Fruit fly (Drosophila melanogaster) whole organism, embryonic: Measurements from ENCODE around the gene Rh4.

Source experiments
- Bdp1 ChIP-seq: fragments of 200-800 bp; sonication (Bioruptor generic); optimal IDR thresholded peaks from 3 replicates; lab custom pipeline; 2016; ENCODE audit warnings: missing biosample characterization, missing genetic modification characterization
- CG10147 ChIP-seq: fragments of 200-800 bp; sonication (Bioruptor generic); optimal IDR thresholded peaks from 2 replicates; lab custom pipeline; 2019; ENCODE audit warnings: missing biosample characterization, mild to moderate bottlenecking, missing genetic modification characterization, moderate library complexity
- CG10543 ChIP-seq: fragments of 200-800 bp; sonication (Bioruptor generic); optimal IDR thresholded peaks from 3 replicates; lab custom pipeline; 2017; ENCODE audit warnings: missing biosample characterization, mild to moderate bottlenecking, missing genetic modification characterization, moderate library complexity
- CG12219 ChIP-seq: fragments of 200-800 bp; sonication (Bioruptor generic); optimal IDR thresholded peaks from 3 replicates; lab custom pipeline; 2018; ENCODE audit warnings: missing biosample characterization, mild to moderate bottlenecking, missing genetic modification characterization
- CG12299 ChIP-seq: fragments of 200-800 bp; sonication (Bioruptor generic); optimal IDR thresholded peaks from 2 replicates; lab custom pipeline; 2018; ENCODE audit warnings: missing biosample characterization, mild to moderate bottlenecking, missing genetic modification characterization
- CG12659 ChIP-seq: fragments of 200-800 bp; sonication (Bioruptor generic); optimal IDR thresholded peaks from 3 replicates; lab custom pipeline; 2017; ENCODE audit warnings: mild to moderate bottlenecking, missing biosample characterization, missing genetic modification reagents, missing genetic modification characterization
- CG12769 ChIP-seq: fragments of 200-800 bp; sonication (Bioruptor generic); optimal IDR thresholded peaks from 2 replicates; lab custom pipeline; 2019; ENCODE audit warnings: missing biosample characterization, mild to moderate bottlenecking, missing genetic modification characterization, moderate library complexity
- CG13775 ChIP-seq: fragments of 200-800 bp; sonication (Bioruptor generic); optimal IDR thresholded peaks from 3 replicates; lab custom pipeline; 2017; ENCODE audit warnings: missing biosample characterization, mild to moderate bottlenecking, missing genetic modification characterization
- CG15696 ChIP-seq: fragments of 200-800 bp; sonication (Bioruptor generic); optimal IDR thresholded peaks from 2 replicates; lab custom pipeline; 2019; ENCODE audit warnings: missing biosample characterization, mild to moderate bottlenecking, missing genetic modification characterization, moderate library complexity
- CG17328 ChIP-seq: fragments of 200-800 bp; sonication (Bioruptor generic); IDR thresholded peaks from 2 replicates; pipeline ENCODE4 v1.3.6; 2022; ENCODE audit warnings: missing biosample characterization, missing genetic modification characterization
- CG2120 ChIP-seq: fragments of 200-800 bp; sonication (Bioruptor generic); optimal IDR thresholded peaks from 3 replicates; lab custom pipeline; 2016; ENCODE audit warnings: missing biosample characterization, missing genetic modification characterization
- CG2199 ChIP-seq: fragments of 200-800 bp; sonication (Bioruptor generic); IDR thresholded peaks from 3 replicates; pipeline ENCODE4 v1.3.6; 2022; ENCODE audit warnings: missing biosample characterization, missing genetic modification characterization
- CG2889 ChIP-seq: fragments of 200-800 bp; sonication (Bioruptor generic); IDR thresholded peaks from 3 replicates; pipeline ENCODE4 v1.3.6; 2022; ENCODE audit warnings: missing biosample characterization, missing genetic modification characterization
- CG33557 ChIP-seq: fragments of 200-800 bp; sonication (Bioruptor generic); optimal IDR thresholded peaks from 2 replicates; lab custom pipeline; 2019; ENCODE audit warnings: missing biosample characterization, mild to moderate bottlenecking, missing genetic modification characterization, moderate library complexity
- CG4404 ChIP-seq: fragments of 200-800 bp; sonication (Bioruptor generic); IDR thresholded peaks from 2 replicates; pipeline ENCODE4 v1.3.6; 2022; ENCODE audit warnings: missing biosample characterization, missing genetic modification characterization
- CG5245 ChIP-seq: fragments of 200-800 bp; sonication (Bioruptor generic); optimal IDR thresholded peaks from 3 replicates; lab custom pipeline; 2016; ENCODE audit warnings: missing biosample characterization, missing genetic modification characterization
- CG6813 ChIP-seq: fragments of 200-800 bp; sonication (Bioruptor generic); optimal IDR thresholded peaks from 2 replicates; lab custom pipeline; 2017; ENCODE audit warnings: missing biosample characterization, missing genetic modification characterization, mild to moderate bottlenecking, moderate library complexity, missing genetic modification reagents
- CG8478 ChIP-seq: fragments of >200 bp; optimal IDR thresholded peaks from 2 replicates; lab custom pipeline; 2018
- CG9817 ChIP-seq: fragments of 200-800 bp; sonication (Bioruptor generic); optimal IDR thresholded peaks from 2 replicates; lab custom pipeline; 2018; ENCODE audit warnings: missing biosample characterization, mild to moderate bottlenecking, missing genetic modification characterization, moderate library complexity
- Deaf1 ChIP-seq: fragments of 200-800 bp; optimal IDR thresholded peaks from 3 replicates; lab custom pipeline; 2019; ENCODE audit warnings: missing biosample characterization, mild to moderate bottlenecking, missing genetic modification characterization, moderate library complexity
- Dip2 ChIP-seq: fragments of 200-800 bp; sonication (Bioruptor generic); IDR thresholded peaks from 2 replicates; pipeline ENCODE4 v1.3.6; 2022; ENCODE audit warnings: missing biosample characterization, missing genetic modification characterization
- Doc3 ChIP-seq: fragments of 200-800 bp; sonication (Bioruptor generic); IDR thresholded peaks from 3 replicates; pipeline ENCODE4 v1.3.6; 2022; ENCODE audit warnings: missing biosample characterization, missing genetic modification characterization; ENCODE audit not compliant: partially characterized antibody
- Fer1 ChIP-seq: fragments of 200-800 bp; sonication (Bioruptor generic); optimal IDR thresholded peaks from 2 replicates; lab custom pipeline; 2017; ENCODE audit warnings: missing biosample characterization, mild to moderate bottlenecking, missing genetic modification characterization
- Gug ChIP-seq: fragments of 200-800 bp; sonication (Bioruptor generic); IDR thresholded peaks from 4 replicates; pipeline ENCODE4 v1.3.6; 2022; ENCODE audit warnings: missing biosample characterization, missing genetic modification characterization
- Hey ChIP-seq: fragments of 200-800 bp; sonication (Bioruptor generic); optimal IDR thresholded peaks from 3 replicates; lab custom pipeline; 2018; ENCODE audit warnings: missing biosample characterization, mild to moderate bottlenecking, missing genetic modification characterization
- MTF-1 ChIP-seq: fragments of 200-800 bp; sonication (Bioruptor generic); optimal IDR thresholded peaks from 2 replicates; lab custom pipeline; 2018; ENCODE audit warnings: missing biosample characterization, mild to moderate bottlenecking, missing genetic modification characterization, borderline replicate concordance
- Meics ChIP-seq: fragments of 200-800 bp; sonication (Bioruptor generic); optimal IDR thresholded peaks from 2 replicates; lab custom pipeline; 2017; ENCODE audit warnings: missing biosample characterization, mild to moderate bottlenecking, missing genetic modification characterization
- Myb ChIP-seq: fragments of 200-800 bp; sonication (Bioruptor generic); optimal IDR thresholded peaks from 2 replicates; lab custom pipeline; 2016; ENCODE audit warnings: missing biosample characterization, missing genetic modification characterization
- Opbp ChIP-seq: fragments of 200-800 bp; sonication (Bioruptor generic); IDR thresholded peaks from 3 replicates; pipeline ENCODE4 v1.3.6; 2022; ENCODE audit warnings: missing biosample characterization, missing genetic modification characterization; ENCODE audit not compliant: partially characterized antibody
- Pdp1 ChIP-seq, 2 experiments: fragments of 200-800 bp; sonication (Bioruptor generic); optimal IDR thresholded peaks; 3 replicates each; lab custom pipeline; 2016; ENCODE audit warnings: missing biosample characterization in 2 of 2, missing genetic modification characterization in 2 of 2, mild to moderate bottlenecking in 1 of 2, moderate library complexity in 1 of 2
- Rx ChIP-seq: fragments of 200-800 bp; sonication (Bioruptor generic); IDR thresholded peaks from 2 replicates; pipeline ENCODE4 v1.3.6; 2022; ENCODE audit warnings: missing biosample characterization, missing genetic modification characterization
- Sry-δ ChIP-seq: fragments of 200-800 bp; sonication (Bioruptor generic); optimal IDR thresholded peaks from 2 replicates; lab custom pipeline; 2016; ENCODE audit warnings: missing biosample characterization, missing genetic modification characterization
- YL-1 ChIP-seq: fragments of 200-800 bp; sonication (Bioruptor generic); optimal IDR thresholded peaks from 3 replicates; lab custom pipeline; 2017; ENCODE audit warnings: missing biosample characterization, mild to moderate bottlenecking, missing genetic modification characterization
- chn ChIP-seq: fragments of 200-800 bp; sonication (Bioruptor generic); optimal IDR thresholded peaks from 2 replicates; lab custom pipeline; 2016; ENCODE audit warnings: missing biosample characterization, missing genetic modification characterization
- ci ChIP-seq: fragments of 200-800 bp; sonication (Bioruptor generic); IDR thresholded peaks from 3 replicates; pipeline ENCODE4 v1.3.6; 2022; ENCODE audit warnings: missing biosample characterization, missing genetic modification characterization
- crp ChIP-seq, 2 experiments: fragments of 200-800 bp; sonication (Bioruptor generic); optimal IDR thresholded peaks; 2 replicates in 1 of 2; 3 replicates in 1 of 2; lab custom pipeline; 2017; ENCODE audit warnings: missing biosample characterization in 2 of 2, missing genetic modification characterization in 2 of 2, mild to moderate bottlenecking in 1 of 2, moderate library complexity in 1 of 2
- her ChIP-seq: fragments of 200-800 bp; sonication (Bioruptor generic); optimal IDR thresholded peaks from 2 replicates; lab custom pipeline; 2016; ENCODE audit warnings: missing biosample characterization, missing genetic modification characterization
- lilli ChIP-seq: fragments of 200-800 bp; sonication (Bioruptor generic); optimal IDR thresholded peaks from 3 replicates; lab custom pipeline; 2016; ENCODE audit warnings: missing biosample characterization, missing genetic modification characterization
- mld ChIP-seq: fragments of 200-800 bp; sonication (Bioruptor generic); IDR thresholded peaks from 3 replicates; pipeline ENCODE4 v1.3.6; 2022; ENCODE audit warnings: missing biosample characterization, missing genetic modification characterization; ENCODE audit not compliant: partially characterized antibody
- onecut ChIP-seq: fragments of 200-800 bp; sonication (Bioruptor generic); IDR thresholded peaks from 2 replicates; pipeline ENCODE4 v1.3.6; 2022; ENCODE audit warnings: missing biosample characterization, missing genetic modification characterization
- phol ChIP-seq: fragments of 200-800 bp; sonication (Bioruptor generic); optimal IDR thresholded peaks from 3 replicates; lab custom pipeline; 2018; ENCODE audit warnings: missing biosample characterization, mild to moderate bottlenecking, missing genetic modification characterization, moderate library complexity
- psq ChIP-seq: fragments of 200-800 bp; sonication (Bioruptor generic); optimal IDR thresholded peaks from 2 replicates; lab custom pipeline; 2017; ENCODE audit warnings: missing biosample characterization, missing genetic modification characterization
- row ChIP-seq: fragments of 200-800 bp; sonication (Bioruptor generic); IDR thresholded peaks from 3 replicates; pipeline ENCODE4 v1.3.6; 2022; ENCODE audit warnings: missing biosample characterization, missing genetic modification characterization
- sd ChIP-seq: fragments of 200-800 bp; sonication (Bioruptor generic); optimal IDR thresholded peaks from 3 replicates; lab custom pipeline; 2018; ENCODE audit warnings: missing biosample characterization, mild to moderate bottlenecking, missing genetic modification characterization, moderate library complexity
- slbo ChIP-seq: fragments of 200-800 bp; sonication (Bioruptor generic); IDR thresholded peaks from 2 replicates; pipeline ENCODE4 v1.3.6; 2022; ENCODE audit warnings: missing biosample characterization, missing genetic modification characterization
- stc ChIP-seq: fragments of 200-800 bp; sonication (Bioruptor generic); IDR thresholded peaks from 2 replicates; pipeline ENCODE4 v1.3.6; 2022; ENCODE audit warnings: missing biosample characterization, missing genetic modification characterization
- tap ChIP-seq: fragments of 200-800 bp; optimal IDR thresholded peaks from 3 replicates; lab custom pipeline; 2019; ENCODE audit warnings: missing biosample characterization, mild to moderate bottlenecking, missing genetic modification characterization, moderate library complexity
- tll ChIP-seq, 2 experiments: fragments of 200-800 bp in 1 of 2; fragments of >200 bp in 1 of 2; sonication (Bioruptor generic) in 1 of 2; optimal IDR thresholded peaks; 2 replicates each; lab custom pipeline; 2017 to 2019; ENCODE audit warnings: missing biosample characterization in 2 of 2, missing genetic modification characterization in 2 of 2, mild to moderate bottlenecking in 1 of 2, moderate library complexity in 1 of 2
- unc-4 ChIP-seq: fragments of 200-800 bp; sonication (Bioruptor generic); IDR thresholded peaks from 2 replicates; pipeline ENCODE4 v1.3.6; 2022; ENCODE audit warnings: missing biosample characterization, missing genetic modification characterization; ENCODE audit not compliant: partially characterized antibody
- yki ChIP-seq: fragments of >200 bp; optimal IDR thresholded peaks from 3 replicates; lab custom pipeline; 2018
- z ChIP-seq: fragments of 200-800 bp; sonication (Bioruptor generic); IDR thresholded peaks from 3 replicates; pipeline ENCODE4 v1.3.6; 2022; ENCODE audit warnings: missing biosample characterization, missing genetic modification characterization
- zen ChIP-seq: fragments of 200-800 bp; sonication (Bioruptor generic); optimal IDR thresholded peaks from 3 replicates; lab custom pipeline; 2018; ENCODE audit warnings: missing biosample characterization, mild to moderate bottlenecking, missing genetic modification characterization, moderate library complexity

Rh4 gene

dm6 chr3L:16862284-16862683 lies at the start of gene Rh4 (continued):
- TF ChIP-seq psq (GFP tag; lab: Kevin White, UChicago) = no peak
- TF ChIP-seq zen (tag; lab: Kevin White, UChicago) = no peak
- 0 out of 3 replicates have a peak, but pooled peaks have one; percentile 14 for TF ChIP-seq mld (GFP tag; lab: Robert Waterston, UW)
- TF ChIP-seq YL-1 (GFP tag; lab: Kevin White, UChicago) = no peak
- TF ChIP-seq Myb (GFP tag; lab: Kevin White, UChicago) = no peak
- no peak for TF ChIP-seq stc (GFP tag; lab: Robert Waterston, UW)
- 0 out of 3 replicates have a peak, but pooled peaks have one; percentile 41 for TF ChIP-seq Opbp (GFP tag; lab: Robert Waterston, UW)
- no peak for TF ChIP-seq CG2120 (GFP tag; lab: Kevin White, UChicago)
- no peak for TF ChIP-seq CG17328
- TF ChIP-seq CG9817 (tag; lab: Kevin White, UChicago) = no peak
- 0 out of 3 replicates have a peak, but pooled peaks have one; percentile 12 for TF ChIP-seq row (GFP tag; lab: Robert Waterston, UW)
- TF ChIP-seq ci (GFP tag; lab: Robert Waterston, UW) = peak; percentile 28; the same call in 1 of the 3 replicates
- TF ChIP-seq CG12219 (GFP tag; lab: Kevin White, UChicago) = no peak
- TF ChIP-seq phol (tag; lab: Kevin White, UChicago) = no peak
- no peak for TF ChIP-seq Bdp1 (GFP tag; lab: Kevin White, UChicago)
- TF ChIP-seq Rx (GFP tag; lab: Robert Waterston, UW) = 0 out of 2 replicates have a peak, but pooled peaks have one; percentile 19
- no peak for TF ChIP-seq her (GFP tag; lab: Kevin White, UChicago)
- no peak for TF ChIP-seq slbo
- no peak for TF ChIP-seq z
- no peak for TF ChIP-seq CG13775 (GFP tag; lab: Kevin White, UChicago)
- TF ChIP-seq CG2889 (GFP tag; lab: Robert Waterston, UW) = no peak
- TF ChIP-seq Deaf1 (tag; lab: Kevin White, UChicago) = no peak
- TF ChIP-seq Sry-δ (GFP tag; lab: Kevin White, UChicago) = no peak
- no peak for TF ChIP-seq lilli (GFP tag; lab: Kevin White, UChicago)
- TF ChIP-seq CG8478 (lab: Kevin White, UChicago) = peak; percentile 7
- no peak for TF ChIP-seq CG12659
- TF ChIP-seq CG5245 (GFP tag; lab: Kevin White, UChicago) = no peak
- TF ChIP-seq CG10147 (GFP tag; lab: Kevin White, UChicago) = no peak
- TF ChIP-seq Fer1 (GFP tag; lab: Kevin White, UChicago) = no peak
- no peak for TF ChIP-seq Meics (GFP tag; lab: Kevin White, UChicago)
- TF ChIP-seq CG6813 = no peak
- TF ChIP-seq yki (lab: Kevin White, UChicago) = no peak
- TF ChIP-seq tap (tag; lab: Kevin White, UChicago) = no peak
- no peak for TF ChIP-seq crp (GFP tag; optimal IDR thresholded peaks at IDR 0.05; lab: Kevin White, UChicago)
- TF ChIP-seq Gug (GFP tag; lab: Robert Waterston, UW) = no peak
- no peak for TF ChIP-seq onecut (GFP tag; lab: Robert Waterston, UW)
- TF ChIP-seq Pdp1 (GFP tag; optimal IDR thresholded peaks at IDR 0.05; lab: Kevin White, UChicago) = peak in 1 of 2 experiments; percentile 77
- TF ChIP-seq Doc3 (GFP tag; lab: Robert Waterston, UW) = no peak
- no peak for TF ChIP-seq unc-4
- no peak for TF ChIP-seq Dip2 (GFP tag; lab: Robert Waterston, UW)
- TF ChIP-seq CG33557 = no peak
- TF ChIP-seq, all 482 proteins: peak for 15

DNA sequence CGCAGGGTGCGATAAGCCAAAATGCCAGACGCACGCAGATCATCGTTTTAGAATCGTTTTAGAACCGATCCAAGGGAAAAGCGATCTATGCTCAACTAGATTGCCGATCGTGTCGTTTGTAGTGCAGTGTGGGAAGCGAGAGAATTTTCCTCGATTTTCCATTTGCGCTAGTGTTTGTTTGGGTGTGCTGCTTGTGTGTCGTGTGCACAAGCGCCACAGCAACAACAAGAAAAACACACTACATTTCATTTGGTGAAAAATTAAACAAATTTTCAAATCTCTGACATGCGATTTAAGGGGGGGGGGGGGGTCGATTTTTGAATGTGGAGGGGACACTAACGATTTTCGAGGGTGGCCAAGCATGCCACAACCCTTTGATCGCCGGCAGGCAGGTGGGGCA lies 48.1 kb upstream of the Rh4 start:
- TF ChIP-seq MTF-1 = peak; percentile 99
- peak; percentile 33 for TF ChIP-seq CG12769 (tag; lab: Kevin White, UChicago)
- peak; percentile 32 for TF ChIP-seq CG10543
- TF ChIP-seq chn (GFP tag; lab: Kevin White, UChicago) = no peak
- no peak for TF ChIP-seq Hey (tag; lab: Kevin White, UChicago)
- TF ChIP-seq CG15696 (tag; lab: Kevin White, UChicago) = no peak
- TF ChIP-seq lilli (GFP tag; lab: Kevin White, UChicago) = no peak
- 0 out of 3 replicates have a peak, but pooled peaks have one; percentile 19 for TF ChIP-seq CG2199 (GFP tag; lab: Robert Waterston, UW)
- TF ChIP-seq CG4404 = peak; percentile 9; the same call in 1 of the 2 replicates
- no peak for TF ChIP-seq CG12299 (tag; lab: Kevin White, UChicago)
- no peak for TF ChIP-seq tll (GFP tag; optimal IDR thresholded peaks at IDR 0.05; lab: Kevin White, UChicago)
- TF ChIP-seq sd (tag; lab: Kevin White, UChicago) = peak; percentile 61
